Fruit fly (Drosophila melanogaster) whole organism, embryonic: ENCODE results near the gene CG12112.

Experiments
- BEAF-32 ChIP-seq: fragments of 200-800 bp; sonication (Bioruptor generic); optimal IDR thresholded peaks from 3 replicates; lab custom pipeline; 2017; ENCODE audit warnings: missing biosample characterization, missing genetic modification characterization, mild to moderate bottlenecking, moderate library complexity, missing genetic modification reagents
- CG10209 ChIP-seq: fragments of 200-800 bp; sonication (Bioruptor generic); optimal IDR thresholded peaks from 3 replicates; lab custom pipeline; 2017; ENCODE audit warnings: missing biosample characterization, mild to moderate bottlenecking, missing genetic modification characterization, missing genetic modification reagents
- CG10267 ChIP-seq: fragments of 200-800 bp; sonication (Bioruptor generic); optimal IDR thresholded peaks from 2 replicates; lab custom pipeline; 2018; ENCODE audit warnings: missing biosample characterization, mild to moderate bottlenecking, missing genetic modification characterization, moderate library complexity
- CG11093 ChIP-seq: fragments of 200-800 bp; sonication (Bioruptor generic); IDR thresholded peaks from 3 replicates; pipeline ENCODE4 v1.3.6; 2022; ENCODE audit warnings: missing biosample characterization, missing genetic modification characterization
- CG12659 ChIP-seq: fragments of 200-800 bp; sonication (Bioruptor generic); optimal IDR thresholded peaks from 3 replicates; lab custom pipeline; 2017; ENCODE audit warnings: mild to moderate bottlenecking, missing biosample characterization, missing genetic modification reagents, missing genetic modification characterization
- CG14014 ChIP-seq: fragments of 200-800 bp; sonication (Bioruptor generic); IDR thresholded peaks from 2 replicates; pipeline ENCODE4 v1.3.6; 2022; ENCODE audit warnings: missing biosample characterization, missing genetic modification characterization
- CG15011 ChIP-seq: fragments of 200-800 bp; sonication (Bioruptor generic); optimal IDR thresholded peaks from 3 replicates; lab custom pipeline; 2018; ENCODE audit warnings: missing biosample characterization, mild to moderate bottlenecking, missing genetic modification characterization
- CG15269 ChIP-seq: fragments of 200-800 bp; sonication (Bioruptor generic); optimal IDR thresholded peaks from 2 replicates; lab custom pipeline; 2018; ENCODE audit warnings: missing biosample characterization, mild to moderate bottlenecking, missing genetic modification characterization, moderate library complexity
- CG15479 ChIP-seq: fragments of 200-800 bp; sonication (Bioruptor generic); optimal IDR thresholded peaks from 3 replicates; lab custom pipeline; 2019; ENCODE audit warnings: missing biosample characterization, mild to moderate bottlenecking, missing genetic modification characterization, moderate library complexity
- CG17385 ChIP-seq: fragments of 200-800 bp; sonication (Bioruptor generic); optimal IDR thresholded peaks from 3 replicates; lab custom pipeline; 2018; ENCODE audit warnings: missing biosample characterization, mild to moderate bottlenecking, missing genetic modification characterization
- CG1832 ChIP-seq: fragments of 200-800 bp; sonication (Bioruptor generic); optimal IDR thresholded peaks from 2 replicates; lab custom pipeline; 2017; ENCODE audit warnings: missing biosample characterization, mild to moderate bottlenecking, missing genetic modification characterization, inconsistent platforms
- CG2120 ChIP-seq: fragments of 200-800 bp; sonication (Bioruptor generic); optimal IDR thresholded peaks from 3 replicates; lab custom pipeline; 2016; ENCODE audit warnings: missing biosample characterization, missing genetic modification characterization
- CG30431 ChIP-seq: fragments of 200-800 bp; sonication (Bioruptor generic); optimal IDR thresholded peaks from 2 replicates; lab custom pipeline; 2017; ENCODE audit warnings: missing biosample characterization, missing genetic modification characterization
- CG3065 ChIP-seq: fragments of 200-800 bp; sonication (Bioruptor generic); optimal IDR thresholded peaks from 2 replicates; lab custom pipeline; 2016; ENCODE audit warnings: missing biosample characterization, missing genetic modification characterization
- CG31441 ChIP-seq: fragments of 200-800 bp; sonication (Bioruptor generic); IDR thresholded peaks from 2 replicates; pipeline ENCODE4 v1.3.6; 2022; ENCODE audit warnings: missing biosample characterization, missing genetic modification characterization
- CG32772 ChIP-seq: fragments of 200-800 bp; sonication (Bioruptor generic); IDR thresholded peaks from 2 replicates; pipeline ENCODE4 v1.3.6; 2022; ENCODE audit warnings: missing biosample characterization, missing genetic modification characterization
- CG3407 ChIP-seq: fragments of 200-800 bp; sonication (Bioruptor generic); optimal IDR thresholded peaks from 2 replicates; lab custom pipeline; 2018; ENCODE audit warnings: missing biosample characterization, mild to moderate bottlenecking, missing genetic modification characterization
- CG6683 ChIP-seq: fragments of 200-800 bp; sonication (Bioruptor generic); optimal IDR thresholded peaks from 2 replicates; lab custom pipeline; 2017; ENCODE audit warnings: missing biosample characterization, mild to moderate bottlenecking, missing genetic modification characterization, missing genetic modification reagents
- CG6689 ChIP-seq: fragments of 200-800 bp; sonication (Bioruptor generic); IDR thresholded peaks from 2 replicates; pipeline ENCODE4 v1.3.6; 2022; ENCODE audit warnings: missing biosample characterization, missing genetic modification characterization
- CG6765 ChIP-seq: fragments of 200-800 bp; sonication (Bioruptor generic); optimal IDR thresholded peaks from 3 replicates; lab custom pipeline; 2017; ENCODE audit warnings: missing biosample characterization, mild to moderate bottlenecking, missing genetic modification characterization
- CG7357 ChIP-seq: fragments of 200-800 bp; sonication (Bioruptor generic); IDR thresholded peaks from 3 replicates; pipeline ENCODE4 v1.3.6; 2022; ENCODE audit warnings: missing biosample characterization, missing genetic modification characterization
- CG8478 ChIP-seq: fragments of >200 bp; optimal IDR thresholded peaks from 2 replicates; lab custom pipeline; 2018
- CG9727 ChIP-seq: fragments of 200-800 bp; sonication (Bioruptor generic); optimal IDR thresholded peaks from 3 replicates; lab custom pipeline; 2017; ENCODE audit warnings: missing biosample characterization, mild to moderate bottlenecking, missing genetic modification characterization
- Camta ChIP-seq: fragments of 200-800 bp; sonication (Bioruptor generic); optimal IDR thresholded peaks from 2 replicates; lab custom pipeline; 2016; ENCODE audit warnings: missing biosample characterization, missing genetic modification characterization
- CoRest ChIP-seq: fragments of 200-800 bp; sonication (Bioruptor generic); optimal IDR thresholded peaks from 3 replicates; lab custom pipeline; 2018; ENCODE audit warnings: missing biosample characterization, mild to moderate bottlenecking, missing genetic modification characterization, moderate library complexity
- Dek ChIP-seq: fragments of 200-800 bp; sonication (Bioruptor generic); optimal IDR thresholded peaks from 3 replicates; lab custom pipeline; 2019; ENCODE audit warnings: missing biosample characterization, mild to moderate bottlenecking, missing genetic modification characterization, moderate library complexity
- E2f2 ChIP-seq: fragments of 200-800 bp; sonication (Bioruptor generic); IDR thresholded peaks from 2 replicates; pipeline ENCODE4 v1.3.6; 2022; ENCODE audit warnings: missing biosample characterization, missing genetic modification characterization
- HmgD ChIP-seq: fragments of 200-800 bp; sonication (Bioruptor generic); optimal IDR thresholded peaks from 3 replicates; lab custom pipeline; 2016; ENCODE audit warnings: missing biosample characterization, missing genetic modification characterization
- Kr ChIP-seq: fragments of 200-800 bp; sonication (Bioruptor generic); optimal IDR thresholded peaks from 2 replicates; lab custom pipeline; 2017; ENCODE audit warnings: missing biosample characterization, mild to moderate bottlenecking, missing genetic modification characterization
- Spps ChIP-seq: fragments of 200-800 bp; sonication (Bioruptor generic); optimal IDR thresholded peaks from 2 replicates; lab custom pipeline; 2018; ENCODE audit warnings: missing biosample characterization, mild to moderate bottlenecking, missing genetic modification characterization
- Xbp1 ChIP-seq: fragments of 200-800 bp; sonication (Bioruptor generic); optimal IDR thresholded peaks from 3 replicates; lab custom pipeline; 2016; ENCODE audit warnings: missing biosample characterization, mild to moderate bottlenecking, missing genetic modification characterization
- bab2 ChIP-seq: fragments of 200-800 bp; sonication (Bioruptor generic); optimal IDR thresholded peaks from 2 replicates; lab custom pipeline; 2016; ENCODE audit warnings: missing biosample characterization, missing genetic modification characterization
- cas ChIP-seq: fragments of 200-800 bp; sonication (Bioruptor generic); IDR thresholded peaks from 2 replicates; pipeline ENCODE4 v1.3.6; 2022; ENCODE audit warnings: missing biosample characterization, missing genetic modification characterization
- crc ChIP-seq: fragments of 200-800 bp; sonication (Bioruptor generic); optimal IDR thresholded peaks from 2 replicates; lab custom pipeline; 2016; ENCODE audit warnings: missing biosample characterization, missing genetic modification characterization
- crol ChIP-seq: fragments of 200-800 bp; sonication (Bioruptor generic); IDR thresholded peaks from 2 replicates; pipeline ENCODE4 v1.3.6; 2022; ENCODE audit warnings: missing biosample characterization, missing genetic modification characterization
- en ChIP-seq: fragments of 200-800 bp; sonication (Bioruptor generic); optimal IDR thresholded peaks from 2 replicates; lab custom pipeline; 2016; ENCODE audit warnings: missing biosample characterization, missing genetic modification characterization
- eve ChIP-seq, 2 experiments: fragments of >200 bp; optimal IDR thresholded peaks; 2 replicates each; lab custom pipeline; 2017; ENCODE audit warnings: missing biosample characterization in 2 of 2, missing genetic modification characterization in 2 of 2
- gce ChIP-seq: fragments of 200-800 bp; sonication (Bioruptor generic); IDR thresholded peaks from 3 replicates; pipeline ENCODE4 v1.3.6; 2022; ENCODE audit warnings: missing biosample characterization, missing genetic modification characterization
- gem ChIP-seq: fragments of 200-800 bp; sonication (Bioruptor generic); optimal IDR thresholded peaks from 2 replicates; lab custom pipeline; 2019; ENCODE audit warnings: missing biosample characterization, mild to moderate bottlenecking, missing genetic modification characterization, moderate library complexity
- lab ChIP-seq: fragments of 200-800 bp; sonication (Bioruptor generic); optimal IDR thresholded peaks from 3 replicates; lab custom pipeline; 2017; ENCODE audit warnings: missing biosample characterization, missing genetic modification characterization, mild to moderate bottlenecking, moderate library complexity, missing genetic modification reagents
- pan ChIP-seq, 4 experiments: fragments of >200 bp in 3 of 4; fragments of 200-800 bp in 1 of 4; sonication (Bioruptor generic) in 1 of 4; optimal IDR thresholded peaks in 3 of 4; IDR thresholded peaks in 1 of 4; 2 replicates each; pipeline versions ENCODE4 v1.3.6 to Lab custom; 2017 to 2022; ENCODE audit warnings: missing biosample characterization in 2 of 4, missing genetic modification characterization in 2 of 4, mixed read lengths in 1 of 4
- phol ChIP-seq: fragments of 200-800 bp; sonication (Bioruptor generic); optimal IDR thresholded peaks from 3 replicates; lab custom pipeline; 2018; ENCODE audit warnings: missing biosample characterization, mild to moderate bottlenecking, missing genetic modification characterization, moderate library complexity
- sens ChIP-seq: fragments of 200-800 bp; sonication (Bioruptor generic); peaks from one replicate; lab custom pipeline; 2016; ENCODE audit warnings: missing biosample characterization, missing genetic modification characterization
- seq ChIP-seq: fragments of 200-800 bp; sonication (Bioruptor generic); IDR thresholded peaks from 2 replicates; pipeline ENCODE4 v1.3.6; 2022; ENCODE audit warnings: missing biosample characterization, missing genetic modification characterization
- slbo ChIP-seq: fragments of 200-800 bp; sonication (Bioruptor generic); IDR thresholded peaks from 2 replicates; pipeline ENCODE4 v1.3.6; 2022; ENCODE audit warnings: missing biosample characterization, missing genetic modification characterization
- stc ChIP-seq: fragments of 200-800 bp; sonication (Bioruptor generic); IDR thresholded peaks from 2 replicates; pipeline ENCODE4 v1.3.6; 2022; ENCODE audit warnings: missing biosample characterization, missing genetic modification characterization
- tll ChIP-seq, 2 experiments: fragments of 200-800 bp in 1 of 2; fragments of >200 bp in 1 of 2; sonication (Bioruptor generic) in 1 of 2; optimal IDR thresholded peaks; 2 replicates each; lab custom pipeline; 2017 to 2019; ENCODE audit warnings: missing biosample characterization in 2 of 2, missing genetic modification characterization in 2 of 2, mild to moderate bottlenecking in 1 of 2, moderate library complexity in 1 of 2
- unpg ChIP-seq: fragments of 200-800 bp; sonication (Bioruptor generic); optimal IDR thresholded peaks from 3 replicates; lab custom pipeline; 2018; ENCODE audit warnings: missing biosample characterization, mild to moderate bottlenecking, missing genetic modification characterization, moderate library complexity
- usp ChIP-seq: fragments of >200 bp; optimal IDR thresholded peaks from 2 replicates; lab custom pipeline; 2017; ENCODE audit warnings: missing biosample characterization, missing genetic modification characterization

The CG12112 gene

dm6 chrX:8533589-8534320 lies 26.2 kb downstream of the CG12112 start (continued):
- TF ChIP-seq lab (peak; percentile 41), Xbp1 (GFP tag; lab: Kevin White, UChicago) (peak; percentile 23), Kr (GFP tag; lab: Kevin White, UChicago) (no peak), cas (GFP tag; lab: Robert Waterston, UW) (no peak), CG6689 (GFP tag; lab: Robert Waterston, UW) (0 out of 2 replicates have a peak, but pooled peaks have one; percentile 30), en (GFP tag; lab: Kevin White, UChicago) (no peak), CG11093 (GFP tag; lab: Robert Waterston, UW) (0 out of 3 replicates have a peak, but pooled peaks have one; percentile 13), Dek (peak; percentile 53), phol (peak; percentile 11), pan (optimal IDR thresholded peaks at IDR 0.05; lab: Kevin White, UChicago) (no peak), pan (GFP tag; optimal IDR thresholded peaks at IDR 0.05 in 1 of 2, IDR thresholded peaks at IDR 0.05 in 1 of 2) (peak in 1 of 2 experiments; percentile 30), CG15011 (GFP tag; lab: Kevin White, UChicago) (no peak), bab2 (no peak), eve (GFP tag; optimal IDR thresholded peaks at IDR 0.05; lab: Kevin White, UChicago) (no peak), CG10209 (GFP tag; lab: Kevin White, UChicago) (peak; percentile 2), crol (no peak), stc (GFP tag; lab: Robert Waterston, UW) (0 out of 2 replicates have a peak, but pooled peaks have one; percentile 11), HmgD (GFP tag; lab: Kevin White, UChicago) (no peak), CG6765 (no peak), CoRest (tag; lab: Kevin White, UChicago) (peak; percentile 46), CG6683 (GFP tag; lab: Kevin White, UChicago) (no peak), Camta (no peak), CG7357 (GFP tag; lab: Robert Waterston, UW) (no peak), seq (GFP tag; lab: Robert Waterston, UW) (peak; percentile 47; the same call in 1 of the 2 replicates), CG15479 (peak; percentile 4), crc (no peak), tll (GFP tag; optimal IDR thresholded peaks at IDR 0.05; lab: Kevin White, UChicago) (no peak), CG9727 (GFP tag; lab: Kevin White, UChicago) (peak; percentile 34), CG2120 (GFP tag; lab: Kevin White, UChicago) (peak; percentile 62), E2f2 (no peak), gem (peak; percentile 58), CG12659 (GFP tag; lab: Kevin White, UChicago) (peak; percentile 36), gce (no peak), sens (GFP tag; lab: Kevin White, UChicago) (peak; percentile 50), CG31441 (GFP tag; lab: Robert Waterston, UW) (0 out of 2 replicates have a peak, but pooled peaks have one; percentile 3), BEAF-32 (GFP tag; lab: Kevin White, UChicago) (no peak), CG17385 (GFP tag; lab: Kevin White, UChicago) (peak; percentile 53), CG32772 (peak; percentile 32; the same call in 1 of the 2 replicates), CG10267 (tag; lab: Kevin White, UChicago) (peak; percentile 52), CG14014 (peak; percentile 51), CG30431 (no peak), CG15269 (tag; lab: Kevin White, UChicago) (peak; percentile 38), CG1832 (GFP tag; lab: Kevin White, UChicago) (no peak), usp (GFP tag; lab: Kevin White, UChicago) (no peak), Spps (tag; lab: Kevin White, UChicago) (no peak), CG3407 (GFP tag; lab: Kevin White, UChicago) (no peak), CG8478 (lab: Kevin White, UChicago) (no peak), unpg (peak; percentile 41), CG3065 (GFP tag; lab: Kevin White, UChicago) (no peak), slbo (GFP tag; lab: Robert Waterston, UW) (peak; percentile 74)
